Worm (Caenorhabditis elegans): Measurements from ENCODE around the gene F41B4.1.

F41B4.1 gene

DNA sequence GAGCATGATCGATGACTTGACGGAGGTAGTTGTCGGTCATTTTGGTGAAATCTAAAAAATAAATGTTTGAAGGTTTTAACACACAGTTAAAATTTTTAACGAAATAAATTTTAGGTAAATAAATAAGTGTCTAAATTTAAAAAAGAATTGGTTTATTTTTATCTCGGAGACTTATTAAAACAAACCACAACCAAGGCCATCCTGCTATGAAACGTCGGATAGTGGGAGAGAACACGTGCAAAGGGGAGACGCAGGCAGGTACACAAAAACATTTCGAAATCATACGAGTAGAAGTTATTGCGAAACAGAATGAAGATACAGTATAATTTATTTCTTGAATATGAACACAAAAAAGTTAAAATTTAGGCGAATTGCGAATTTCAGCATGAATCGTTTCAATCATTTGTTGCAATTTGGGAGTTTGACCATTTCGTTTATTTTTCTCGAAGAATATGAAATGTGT is 10.4 kb upstream of the F41B4.1 start, which contains the start of gene F41B4.3:
Gene F41B4.3 (minus strand): TSS at position 51 of the 463 bp plus-strand sequence.
- TF ChIP-seq unc-62 (GFP tag; optimal IDR thresholded peaks at IDR 0.05 in 1 of 2) (peak in 1 of 2 experiments; percentile 73), unc-62 (tag; optimal IDR thresholded peaks at IDR 0.05) (no peak), ceh-20 (GFP tag; IDR thresholded peaks at IDR 0.05) (no peak), vab-7 (GFP tag; IDR thresholded peaks at IDR 0.05) (no peak), pha-4 (GFP tag; IDR thresholded peaks at IDR 0.05) (no peak), pha-4 (tag; optimal IDR thresholded peaks at IDR 0.05) (no peak), mdl-1 (tag; optimal IDR thresholded peaks at IDR 0.05) (peak in 1 of 2 experiments; percentile 31), hlh-30 (tag; optimal IDR thresholded peaks at IDR 0.05; ENCODE audit: insufficient read depth) (peak; percentile 69)

- peak; percentile 57 for TF ChIP-seq aha-1 (tag)
- no peak for TF ChIP-seq ceh-44 (GFP tag; IDR thresholded peaks at IDR 0.05)
Observed at ce11 chrX:6835166-6835565, 9.5 kb upstream of the F41B4.1 start, which contains the start of gene F41B4.2. F41B4.2 (minus strand) TSS chrX:6835266.

DNA sequence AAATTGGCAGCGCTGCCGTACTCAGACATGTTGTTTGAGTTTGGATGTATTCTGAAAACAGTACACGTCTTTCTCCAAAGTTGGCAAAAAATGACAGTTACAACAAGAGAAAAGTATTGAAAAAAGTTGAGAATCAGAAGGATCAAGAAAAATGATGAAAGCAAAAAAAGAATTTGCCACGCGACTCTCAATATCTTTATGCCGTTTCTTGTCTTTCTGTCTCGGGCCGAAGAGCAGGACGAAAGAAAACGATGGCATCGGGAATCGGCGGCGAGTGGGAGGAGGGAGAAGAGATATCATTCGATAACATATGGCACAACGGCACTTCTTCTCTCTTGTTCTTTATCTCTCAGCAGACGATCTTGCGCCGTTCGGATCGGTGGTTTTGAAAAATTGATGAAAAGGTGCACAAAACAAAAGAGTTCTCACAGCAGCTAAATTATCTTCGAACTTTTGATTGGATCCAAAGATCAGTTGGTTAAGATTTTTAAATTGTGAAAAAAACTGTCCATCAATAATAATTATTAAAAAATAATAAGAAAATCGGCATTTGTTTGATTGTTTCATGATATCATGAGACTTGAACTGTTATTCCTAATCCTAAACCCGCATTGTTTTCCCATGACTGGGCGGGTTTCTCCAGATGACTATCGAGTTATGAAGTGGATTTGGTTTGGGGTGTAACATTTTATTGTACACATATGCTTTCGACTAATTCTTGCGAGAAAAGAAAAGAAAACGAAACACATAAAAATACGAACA is 2.3 kb downstream of the F41B4.1 start, which contains the start of gene gei-15:
Gene gei-15 (minus strand): TSS at position 51 of the 762 bp plus-strand sequence.
- no peak for TF ChIP-seq nhr-237 (tag; optimal IDR thresholded peaks at IDR 0.05)
- no peak for TF ChIP-seq F37D6.2 (tag; optimal IDR thresholded peaks at IDR 0.05)
- no peak for TF ChIP-seq attf-4 (tag; optimal IDR thresholded peaks at IDR 0.05)
- no peak for TF ChIP-seq F44E2.7 (GFP tag; IDR thresholded peaks at IDR 0.05)
- TF ChIP-seq mdl-1 (tag; optimal IDR thresholded peaks at IDR 0.05), result no peak
- TF ChIP-seq zfp-3 (GFP tag; conservative IDR thresholded peaks at IDR 0.05), result no peak
- TF ChIP-seq daf-12 (tag; optimal IDR thresholded peaks at IDR 0.05), result no peak
- TF ChIP-seq nhr-11 (tag; optimal IDR thresholded peaks at IDR 0.05), result peak; percentile 1
- no peak for TF ChIP-seq Y5F2A.4 (GFP tag; optimal IDR thresholded peaks at IDR 0.05)
- no peak for TF ChIP-seq gei-8 (GFP tag; optimal IDR thresholded peaks at IDR 0.05)
- no peak for TF ChIP-seq Y48G9A.11 (GFP tag; IDR thresholded peaks at IDR 0.05)
- TF ChIP-seq lin-1 (GFP tag; IDR thresholded peaks at IDR 0.05), result no peak
- no peak for TF ChIP-seq lin-13 (GFP tag; optimal IDR thresholded peaks at IDR 0.05)
- no peak for TF ChIP-seq nhr-25 (tag; optimal IDR thresholded peaks at IDR 0.05; ENCODE audit: borderline replicate concordance, insufficient read depth)
- TF ChIP-seq tra-1 (GFP tag; IDR thresholded peaks at IDR 0.05), result no peak
- TF ChIP-seq unc-130 (GFP tag; optimal IDR thresholded peaks at IDR 0.05), result no peak
- peak; percentile 63 for TF ChIP-seq aha-1 (tag)
- no peak for TF ChIP-seq fos-1 (tag; optimal IDR thresholded peaks at IDR 0.05)
- no peak for TF ChIP-seq ceh-62 (tag; optimal IDR thresholded peaks at IDR 0.05)
- no peak for TF ChIP-seq zip-11 (GFP tag; IDR thresholded peaks at IDR 0.05)
- TF ChIP-seq ceh-82 (tag; optimal IDR thresholded peaks at IDR 0.05), result no peak
- peak; percentile 55 for TF ChIP-seq hlh-11 (tag; optimal IDR thresholded peaks at IDR 0.05)

- peak; percentile 88 for TF ChIP-seq aha-1 (tag)
- TF ChIP-seq dmd-6 (GFP tag; IDR thresholded peaks at IDR 0.05), result no peak
- TF ChIP-seq ama-1 (optimal IDR thresholded peaks at IDR 0.05), result no peak
- TF ChIP-seq ctbp-1 (GFP tag; IDR thresholded peaks at IDR 0.05), result no peak
- no peak for TF ChIP-seq snpc-1.2 (GFP tag; IDR thresholded peaks at IDR 0.05)
Observed at ce11 chrX:6822552-6822951, 3.1 kb downstream of the F41B4.1 start.

- no peak for TF ChIP-seq hmg-1.1 (GFP tag; IDR thresholded peaks at IDR 0.05)
- TF ChIP-seq dve-1 (tag; optimal IDR thresholded peaks at IDR 0.05; ENCODE audit: insufficient read depth), result peak; percentile 21
- TF ChIP-seq saeg-2 (GFP tag; IDR thresholded peaks at IDR 0.05), result no peak
- TF ChIP-seq hif-1 (tag; optimal IDR thresholded peaks at IDR 0.05), result no peak
- peak; percentile 28 for TF ChIP-seq hlh-11 (tag; optimal IDR thresholded peaks at IDR 0.05)
- no peak for TF ChIP-seq ceh-62 (tag; optimal IDR thresholded peaks at IDR 0.05)
- TF ChIP-seq egl-27 (tag; optimal IDR thresholded peaks at IDR 0.05), result no peak
- TF ChIP-seq R02D3.7 (tag; optimal IDR thresholded peaks at IDR 0.05), result no peak
- TF ChIP-seq hlh-30 (tag; optimal IDR thresholded peaks at IDR 0.05; ENCODE audit: insufficient read depth), result no peak
- TF ChIP-seq sdz-12 (GFP tag; optimal IDR thresholded peaks at IDR 0.05), result no peak
- no peak for TF ChIP-seq Y48G9A.11 (GFP tag; IDR thresholded peaks at IDR 0.05)
- no peak for TF ChIP-seq lir-3 (tag; optimal IDR thresholded peaks at IDR 0.05)
- no peak for TF ChIP-seq Y105C5A.15 (GFP tag; IDR thresholded peaks at IDR 0.05)
- TF ChIP-seq lsy-2 (tag; optimal IDR thresholded peaks at IDR 0.05), result no peak
- peak; percentile 38; the same call in 1 of the 2 replicates for TF ChIP-seq dmd-6 (GFP tag; IDR thresholded peaks at IDR 0.05)
Observed at ce11 chrX:6819633-6820032, 6.0 kb downstream of the F41B4.1 start.
